Worm (Caenorhabditis elegans) whole organism, young adult: ENCODE results near the gene C47D12.4.

Experiments
- B0035.1 ChIP-seq: sonication (generic microtip); optimal IDR thresholded peaks from 2 replicates; lab custom pipeline; 2016; ENCODE audit warnings: missing genetic modification characterization, mild to moderate bottlenecking, missing compliant biosample characterization, missing genotype, missing genetic modification reagents
- B0336.3 ChIP-seq: fragments of 200-800 bp; sonication (Bioruptor generic); IDR thresholded peaks from 2 replicates; pipeline ENCODE4 v1.3.6; 2022; ENCODE audit warnings: missing genetic modification characterization, missing compliant biosample characterization
- C06A6.2 ChIP-seq: fragments of 200-800 bp; sonication (Bioruptor generic); conservative IDR thresholded peaks from 2 replicates; pipeline ENCODE4 v1.3.6; 2022; ENCODE audit warnings: missing genetic modification characterization, missing compliant biosample characterization
- F10E7.11 ChIP-seq: sonication (generic microtip); optimal IDR thresholded peaks from 2 replicates; lab custom pipeline; 2017; ENCODE audit warnings: mild to moderate bottlenecking, missing genetic modification characterization, moderate library complexity, missing compliant biosample characterization
- F23B12.7 ChIP-seq: sonication (generic microtip); optimal IDR thresholded peaks from 2 replicates; lab custom pipeline; 2017; ENCODE audit warnings: missing genetic modification characterization, mild to moderate bottlenecking, missing compliant biosample characterization, antibody characterized with exemption, moderate library complexity; ENCODE audit not compliant: insufficient read depth
- K12H6.12 ChIP-seq: fragments of 200-800 bp; sonication (Bioruptor generic); optimal IDR thresholded peaks from 2 replicates; lab custom pipeline; 2018; ENCODE audit warnings: mild to moderate bottlenecking, missing genetic modification characterization, missing compliant biosample characterization
- T26A5.8 ChIP-seq: sonication (generic microtip); optimal IDR thresholded peaks from 2 replicates; lab custom pipeline; 2016; ENCODE audit warnings: missing genetic modification characterization, missing compliant biosample characterization
- Y53F4B.3 ChIP-seq: fragments of 200-800 bp; sonication (Bioruptor generic); IDR thresholded peaks from 2 replicates; pipeline ENCODE4 v1.3.6; 2022; ENCODE audit warnings: missing genetic modification reagents, missing genetic modification characterization, missing compliant biosample characterization
- Y67H2A.10 ChIP-seq: fragments of 200-800 bp; sonication (Bioruptor generic); conservative IDR thresholded peaks from 2 replicates; pipeline ENCODE4 v1.3.6; 2022; ENCODE audit warnings: missing genetic modification reagents, missing genetic modification characterization, missing compliant biosample characterization
- aptf-2 ChIP-seq: fragments of 200-800 bp; sonication (Bioruptor generic); conservative IDR thresholded peaks from 2 replicates; pipeline ENCODE4 v1.3.6; 2022; ENCODE audit warnings: missing genetic modification reagents, missing genetic modification characterization, missing compliant biosample characterization
- athp-1 ChIP-seq: sonication (generic microtip); optimal IDR thresholded peaks from 2 replicates; lab custom pipeline; 2017; ENCODE audit warnings: mild to moderate bottlenecking, missing genetic modification characterization, missing compliant biosample characterization
- attf-3 ChIP-seq: fragments of 200-800 bp; sonication (Bioruptor generic); conservative IDR thresholded peaks from 2 replicates; pipeline ENCODE4 v1.3.6; 2022; ENCODE audit warnings: missing genetic modification reagents, missing genetic modification characterization, missing compliant biosample characterization
- attf-5 ChIP-seq: fragments of 200-800 bp; sonication (Bioruptor generic); optimal IDR thresholded peaks from 2 replicates; lab custom pipeline; 2018; ENCODE audit warnings: mild to moderate bottlenecking, missing genetic modification characterization, missing compliant biosample characterization
- bed-1 ChIP-seq: fragments of 200-800 bp; sonication (Bioruptor generic); IDR thresholded peaks from 2 replicates; pipeline ENCODE4 v1.3.6; 2022; ENCODE audit warnings: missing genetic modification reagents, missing genetic modification characterization, missing compliant biosample characterization
- bed-2 ChIP-seq: fragments of 200-800 bp; sonication (Bioruptor generic); IDR thresholded peaks from 2 replicates; pipeline ENCODE4 v1.3.6; 2022; ENCODE audit warnings: missing genetic modification reagents, missing genetic modification characterization, missing compliant biosample characterization
- cebp-1 ChIP-seq, 2 experiments: fragments of 200-800 bp in 1 of 2; sonication (Bioruptor generic) in 1 of 2; sonication (generic microtip) in 1 of 2; IDR thresholded peaks in 1 of 2; optimal IDR thresholded peaks in 1 of 2; 2 replicates each; pipeline versions ENCODE4 v1.3.6 to Lab custom; 2017 to 2022; ENCODE audit warnings: missing compliant biosample characterization in 2 of 2, missing genetic modification characterization in 2 of 2, mild to moderate bottlenecking in 1 of 2, missing genetic modification reagents in 1 of 2, moderate library complexity in 1 of 2
- ceh-27 ChIP-seq: fragments of 200-800 bp; sonication (Bioruptor generic); optimal IDR thresholded peaks from 2 replicates; lab custom pipeline; 2018; ENCODE audit warnings: mild to moderate bottlenecking, missing genetic modification characterization, moderate library complexity, missing compliant biosample characterization
- ceh-58 ChIP-seq: fragments of 200-800 bp; sonication (Bioruptor generic); IDR thresholded peaks from 2 replicates; pipeline ENCODE4 v1.3.6; 2022; ENCODE audit warnings: missing genetic modification characterization, missing compliant biosample characterization
- dox-1 ChIP-seq: fragments of 200-800 bp; sonication (Bioruptor generic); IDR thresholded peaks from 2 replicates; pipeline ENCODE4 v1.3.6; 2022; ENCODE audit warnings: missing genetic modification reagents, missing genetic modification characterization, missing compliant biosample characterization
- efl-1 ChIP-seq: fragments of 150-350 bp; optimal IDR thresholded peaks from 2 replicates; lab custom pipeline; 2014; ENCODE audit warnings: missing biosample characterization, missing genetic modification reagents, missing genetic modification characterization
- ekl-4 ChIP-seq: fragments of 200-800 bp; sonication (Bioruptor generic); IDR thresholded peaks from 2 replicates; pipeline ENCODE4 v1.3.6; 2022; ENCODE audit warnings: missing genetic modification reagents, missing genetic modification characterization, missing compliant biosample characterization
- hlh-12 ChIP-seq: sonication (generic microtip); optimal IDR thresholded peaks from 2 replicates; lab custom pipeline; 2016; ENCODE audit warnings: missing genetic modification characterization, missing compliant biosample characterization
- hmg-1.2 ChIP-seq: fragments of 200-800 bp; sonication (Bioruptor generic); IDR thresholded peaks from 2 replicates; pipeline ENCODE4 v1.3.6; 2022; ENCODE audit warnings: missing genetic modification reagents, missing genetic modification characterization, missing compliant biosample characterization
- hsf-1 ChIP-seq: fragments of 200-800 bp; sonication (Bioruptor generic); IDR thresholded peaks from 2 replicates; pipeline ENCODE4 v1.3.6; 2022; ENCODE audit warnings: missing genetic modification reagents, missing genetic modification characterization, missing compliant biosample characterization
- let-607 ChIP-seq, 2 experiments: fragments of 200-800 bp in 1 of 2; sonication (Bioruptor generic) in 1 of 2; sonication (generic microtip) in 1 of 2; optimal IDR thresholded peaks; 2 replicates each; lab custom pipeline; 2016 to 2018; ENCODE audit warnings: mild to moderate bottlenecking in 2 of 2, missing compliant biosample characterization in 2 of 2, missing genetic modification characterization in 2 of 2, moderate library complexity in 2 of 2, missing genotype in 1 of 2
- lin-35 ChIP-seq, 3 experiments: fragments of 150-350 bp in 2 of 3; sonication (generic microtip) in 1 of 3; optimal IDR thresholded peaks; 2 replicates each; lab custom pipeline; 2014 to 2018; ENCODE audit warnings: missing biosample characterization in 3 of 3, missing genetic modification characterization in 3 of 3, missing genetic modification reagents in 3 of 3
- lin-40 ChIP-seq: sonication (generic microtip); optimal IDR thresholded peaks from 2 replicates; lab custom pipeline; 2016; ENCODE audit warnings: missing genetic modification characterization, mild to moderate bottlenecking, missing compliant biosample characterization, missing genotype, missing genetic modification reagents
- lir-1 ChIP-seq: fragments of 200-800 bp; sonication (Bioruptor generic); conservative IDR thresholded peaks from 2 replicates; pipeline ENCODE4 v1.3.6; 2022; ENCODE audit warnings: missing genetic modification reagents, missing genetic modification characterization, missing compliant biosample characterization
- mcd-1 ChIP-seq: fragments of 200-800 bp; sonication (Bioruptor generic); IDR thresholded peaks from 2 replicates; pipeline ENCODE4 v1.3.6; 2022; ENCODE audit warnings: missing genetic modification reagents, missing genetic modification characterization, missing compliant biosample characterization
- mel-28 ChIP-seq: sonication (generic microtip); optimal IDR thresholded peaks from 2 replicates; lab custom pipeline; 2016; ENCODE audit warnings: borderline replicate concordance, mild to moderate bottlenecking, missing genetic modification characterization, missing compliant biosample characterization
- mes-4 ChIP-seq: sonication (generic microtip); optimal IDR thresholded peaks from 2 replicates; lab custom pipeline; 2016; ENCODE audit warnings: missing genotype, missing genetic modification characterization, missing compliant biosample characterization
- nfya-1 ChIP-seq: sonication (generic microtip); optimal IDR thresholded peaks from 2 replicates; lab custom pipeline; 2017; ENCODE audit warnings: antibody characterized with exemption, missing compliant biosample characterization, missing genetic modification characterization, borderline replicate concordance; ENCODE audit not compliant: insufficient read depth
- nfya-2 ChIP-seq: fragments of 200-800 bp; sonication (Bioruptor generic); IDR thresholded peaks from 2 replicates; pipeline ENCODE4 v1.3.6; 2022; ENCODE audit warnings: missing genetic modification reagents, missing genetic modification characterization, missing compliant biosample characterization
- nhr-179 ChIP-seq: sonication (generic microtip); optimal IDR thresholded peaks from 2 replicates; lab custom pipeline; 2016; ENCODE audit warnings: mild to moderate bottlenecking, missing genetic modification characterization, missing compliant biosample characterization
- nhr-27 ChIP-seq: fragments of 200-800 bp; sonication (Bioruptor generic); optimal IDR thresholded peaks from 2 replicates; lab custom pipeline; 2018; ENCODE audit warnings: mild to moderate bottlenecking, missing genetic modification characterization, moderate library complexity, missing compliant biosample characterization
- nhr-90 ChIP-seq: sonication (generic microtip); optimal IDR thresholded peaks from 2 replicates; lab custom pipeline; 2016; ENCODE audit warnings: missing genotype, mild to moderate bottlenecking, missing genetic modification characterization, missing compliant biosample characterization
- sdz-38 ChIP-seq: sonication (generic microtip); optimal IDR thresholded peaks from 2 replicates; lab custom pipeline; 2016; ENCODE audit warnings: missing genotype, missing genetic modification characterization, missing compliant biosample characterization
- snpc-1.1 ChIP-seq: sonication (generic microtip); optimal IDR thresholded peaks from 2 replicates; lab custom pipeline; 2017; ENCODE audit warnings: missing genetic modification characterization, mild to moderate bottlenecking, missing compliant biosample characterization, antibody characterized with exemption, moderate library complexity, missing genotype, missing genetic modification reagents; ENCODE audit not compliant: insufficient read depth
- snpc-3.4 ChIP-seq: sonication (generic microtip); optimal IDR thresholded peaks from 2 replicates; lab custom pipeline; 2017; ENCODE audit warnings: missing genetic modification characterization, mild to moderate bottlenecking, missing compliant biosample characterization, antibody characterized with exemption, moderate library complexity, missing genotype, missing genetic modification reagents
- snpc-4 ChIP-seq, 5 experiments: fragments of 150-350 bp in 1 of 5; sonication (generic microtip) in 4 of 5; optimal IDR thresholded peaks; 2 replicates each; lab custom pipeline; 2014 to 2018; ENCODE audit warnings: missing genetic modification characterization in 5 of 5, missing biosample characterization in 3 of 5, antibody characterized with exemption in 2 of 5, mild to moderate bottlenecking in 2 of 5, missing compliant biosample characterization in 2 of 5, missing genotype in 2 of 5, moderate library complexity in 2 of 5, missing genetic modification reagents in 1 of 5
- xnd-1 ChIP-seq: sonication (generic microtip); optimal IDR thresholded peaks from 2 replicates; lab custom pipeline; 2016; ENCODE audit warnings: missing genotype, missing genetic modification reagents, missing genetic modification characterization, missing compliant biosample characterization
- zfh-2 ChIP-seq: fragments of 200-800 bp; sonication (Bioruptor generic); conservative IDR thresholded peaks from 2 replicates; pipeline ENCODE4 v1.3.6; 2022; ENCODE audit warnings: missing genetic modification reagents, missing genetic modification characterization, missing compliant biosample characterization
- ztf-18 ChIP-seq: sonication (generic microtip); optimal IDR thresholded peaks from 2 replicates; lab custom pipeline; 2016; ENCODE audit warnings: missing genotype, mild to moderate bottlenecking, missing genetic modification characterization, missing compliant biosample characterization
- ztf-25 ChIP-seq: fragments of 200-800 bp; sonication (Bioruptor generic); IDR thresholded peaks from 2 replicates; pipeline ENCODE4 v1.3.6; 2022; ENCODE audit warnings: missing genetic modification reagents, missing genetic modification characterization, missing compliant biosample characterization
- ztf-28 ChIP-seq: fragments of 200-800 bp; sonication (Bioruptor generic); IDR thresholded peaks from 2 replicates; pipeline ENCODE4 v1.3.6; 2022; ENCODE audit warnings: missing genetic modification reagents, missing genetic modification characterization, missing compliant biosample characterization
- ztf-3 ChIP-seq: fragments of 200-800 bp; sonication (Bioruptor generic); optimal IDR thresholded peaks from 2 replicates; lab custom pipeline; 2018; ENCODE audit warnings: mild to moderate bottlenecking, missing genetic modification characterization, missing compliant biosample characterization
- ztf-6 ChIP-seq: fragments of 200-800 bp; sonication (Bioruptor generic); IDR thresholded peaks from 2 replicates; pipeline ENCODE4 v1.3.6; 2022; ENCODE audit warnings: missing genetic modification reagents, missing genetic modification characterization, missing compliant biosample characterization

The C47D12.4 gene

DNA sequence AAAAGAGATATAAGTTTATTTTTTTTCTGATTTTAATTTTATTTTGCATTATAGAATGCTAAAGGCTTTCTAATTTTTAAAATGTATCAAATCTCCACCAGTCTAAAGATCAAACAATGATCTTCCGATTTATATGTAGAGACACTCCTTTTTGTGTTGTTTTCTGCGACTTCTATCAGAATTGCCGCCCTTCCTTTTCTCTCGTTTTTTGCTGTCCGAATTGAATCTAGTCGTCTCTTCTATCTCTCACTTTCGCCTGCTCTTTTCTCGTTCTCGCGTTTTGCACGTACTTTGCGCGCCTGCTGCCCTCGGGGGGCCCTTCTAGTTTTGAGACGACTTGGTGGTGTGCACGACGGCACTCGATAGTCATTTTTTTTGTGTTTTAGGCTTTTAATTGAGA, 42.8 kb downstream of the C47D12.4 start:
- TF ChIP-seq ztf-3 (GFP tag; lab: Kevin White, UChicago) (no peak), athp-1 (tag; lab: Kevin White, UChicago) (no peak), Y53F4B.3 (GFP tag; lab: Robert Waterston, UW) (no peak), aptf-2 (GFP tag; lab: Robert Waterston, UW) (no peak), cebp-1 (GFP tag; IDR thresholded peaks at IDR 0.05; lab: Robert Waterston, UW) (no peak), cebp-1 (tag; optimal IDR thresholded peaks at IDR 0.05; lab: Kevin White, UChicago) (peak; percentile 33), mel-28 (tag; lab: Kevin White, UChicago) (no peak), ztf-28 (GFP tag; lab: Robert Waterston, UW) (no peak), sdz-38 (tag; lab: Kevin White, UChicago) (no peak), bed-2 (GFP tag; lab: Robert Waterston, UW) (no peak), zfh-2 (GFP tag; lab: Robert Waterston, UW) (0 out of 2 replicates have a peak, but pooled peaks have one; percentile 40), ztf-25 (GFP tag; lab: Robert Waterston, UW) (no peak), dox-1 (GFP tag; lab: Robert Waterston, UW) (no peak; the same call in 1 of the 2 replicates), ceh-58 (GFP tag; lab: Robert Waterston, UW) (no peak), nhr-27 (tag; lab: Kevin White, UChicago) (no peak), mes-4 (tag; lab: Kevin White, UChicago) (no peak), efl-1 (GFP tag; lab: Kevin White, UChicago) (peak; percentile 29), snpc-1.1 (tag; lab: Kevin White, UChicago) (no peak), snpc-4 (GFP tag; optimal IDR thresholded peaks at IDR 0.05; lab: Kevin White, UChicago) (no peak), snpc-4 (tag; optimal IDR thresholded peaks at IDR 0.05; lab: Kevin White, UChicago) (peak in 1 of 4 experiments; percentile 5), lin-40 (tag; lab: Kevin White, UChicago) (peak; percentile 34), mcd-1 (GFP tag; lab: Robert Waterston, UW) (no peak), lin-35 (GFP tag; optimal IDR thresholded peaks at IDR 0.05; lab: Kevin White, UChicago) (peak in 1 of 3 experiments; percentile 9), B0336.3 (GFP tag; lab: Robert Waterston, UW) (no peak), C06A6.2 (GFP tag; lab: Robert Waterston, UW) (no peak), ekl-4 (GFP tag; lab: Robert Waterston, UW) (no peak), F23B12.7 (tag; lab: Kevin White, UChicago) (no peak), nfya-2 (GFP tag; lab: Robert Waterston, UW) (no peak), hlh-12 (tag; lab: Kevin White, UChicago) (no peak), nfya-1 (tag; lab: Kevin White, UChicago) (no peak), ztf-6 (GFP tag; lab: Robert Waterston, UW) (no peak), xnd-1 (no peak), F10E7.11 (tag; lab: Kevin White, UChicago) (no peak), attf-3 (GFP tag; lab: Robert Waterston, UW) (no peak), bed-1 (no peak), nhr-90 (tag; lab: Kevin White, UChicago) (no peak), hsf-1 (no peak), ceh-27 (no peak), ztf-18 (tag; lab: Kevin White, UChicago) (no peak), lir-1 (no peak), Y67H2A.10 (no peak), K12H6.12 (tag; lab: Kevin White, UChicago) (peak; percentile 26), snpc-3.4 (tag; lab: Kevin White, UChicago) (no peak), T26A5.8 (no peak), attf-5 (GFP tag; lab: Kevin White, UChicago) (no peak), nhr-179 (tag; lab: Kevin White, UChicago) (no peak), B0035.1 (no peak), let-607 (tag; optimal IDR thresholded peaks at IDR 0.05; lab: Kevin White, UChicago) (no peak), hmg-1.2 (peak; percentile 53; the same call in 1 of the 2 replicates)
